Worm (Caenorhabditis elegans) whole organism, L2 larva: Measurements from ENCODE around the gene srw-55.

ENCODE experiments used
- F13H6.1 ChIP-seq: sonication (generic microtip); optimal IDR thresholded peaks from 2 replicates; lab custom pipeline; 2016; ENCODE audit warnings: missing genetic modification characterization, missing compliant biosample characterization
- ZK546.5 ChIP-seq: sonication (generic microtip); optimal IDR thresholded peaks from 2 replicates; lab custom pipeline; 2017; ENCODE audit warnings: missing biosample characterization, missing genetic modification characterization
- ama-1 ChIP-seq: fragments of 150-350 bp; optimal IDR thresholded peaks from 2 replicates; lab custom pipeline; 2018; ENCODE audit warnings: inconsistent platforms
- ceh-82 ChIP-seq: fragments of 150-350 bp; optimal IDR thresholded peaks from 2 replicates; lab custom pipeline; 2014; ENCODE audit warnings: missing biosample characterization, missing genetic modification characterization
- egl-27 ChIP-seq: sonication (generic microtip); optimal IDR thresholded peaks from 3 replicates; lab custom pipeline; 2017; ENCODE audit warnings: missing biosample characterization, missing genetic modification reagents, missing genetic modification characterization
- elt-1 ChIP-seq: fragments of 150-350 bp; optimal IDR thresholded peaks from 2 replicates; lab custom pipeline; 2014; ENCODE audit warnings: missing biosample characterization, missing genetic modification characterization
- fos-1 ChIP-seq: fragments of 150-350 bp; optimal IDR thresholded peaks from 2 replicates; lab custom pipeline; 2014; ENCODE audit warnings: missing biosample characterization, missing genetic modification characterization
- lin-11 ChIP-seq: fragments of 150-350 bp; sonication (generic microtip); optimal IDR thresholded peaks from 2 replicates; lab custom pipeline; 2014; ENCODE audit warnings: missing biosample characterization, missing genetic modification characterization, inconsistent platforms, mixed read lengths
- lin-39 ChIP-seq: fragments of 150-350 bp; optimal IDR thresholded peaks from 2 replicates; lab custom pipeline; 2014; ENCODE audit warnings: missing biosample characterization, missing genetic modification reagents, missing genetic modification characterization
- nhr-237 ChIP-seq: fragments of 150-350 bp; optimal IDR thresholded peaks from 2 replicates; lab custom pipeline; 2014; ENCODE audit warnings: missing biosample characterization, missing genetic modification characterization
- snpc-4 ChIP-seq: fragments of 150-350 bp; optimal IDR thresholded peaks from 2 replicates; lab custom pipeline; 2014; ENCODE audit warnings: missing biosample characterization, missing genetic modification characterization
- unc-39 ChIP-seq: fragments of 150-350 bp; optimal IDR thresholded peaks from 2 replicates; lab custom pipeline; 2014; ENCODE audit warnings: missing biosample characterization, missing genetic modification characterization
- unc-62 ChIP-seq: fragments of 150-350 bp; optimal IDR thresholded peaks from 2 replicates; lab custom pipeline; 2014; ENCODE audit warnings: missing biosample characterization, missing genetic modification reagents, missing genetic modification characterization

ce11 chrV:15952762-15953161 lies 12.6 kb upstream of the srw-55 start, which contains the start of gene srw-56:
- TF ChIP-seq nhr-237 (tag; lab: Kevin White, UChicago) (no peak), lin-39 (tag; lab: Kevin White, UChicago) (no peak), elt-1 (tag; lab: Kevin White, UChicago) (no peak), fos-1 (tag; lab: Kevin White, UChicago) (no peak), unc-62 (GFP tag; lab: Kevin White, UChicago) (no peak), snpc-4 (no peak), unc-39 (tag; lab: Kevin White, UChicago) (no peak), F13H6.1 (tag; lab: Kevin White, UChicago) (no peak), ama-1 (no peak), lin-11 (tag; lab: Kevin White, UChicago) (no peak), ceh-82 (tag; lab: Kevin White, UChicago) (no peak), egl-27 (tag; lab: Kevin White, UChicago) (no peak), ZK546.5 (tag; lab: Kevin White, UChicago) (no peak)
